Worm (Caenorhabditis elegans): ENCODE measurements around the gene Y42A5A.3.

DNA sequence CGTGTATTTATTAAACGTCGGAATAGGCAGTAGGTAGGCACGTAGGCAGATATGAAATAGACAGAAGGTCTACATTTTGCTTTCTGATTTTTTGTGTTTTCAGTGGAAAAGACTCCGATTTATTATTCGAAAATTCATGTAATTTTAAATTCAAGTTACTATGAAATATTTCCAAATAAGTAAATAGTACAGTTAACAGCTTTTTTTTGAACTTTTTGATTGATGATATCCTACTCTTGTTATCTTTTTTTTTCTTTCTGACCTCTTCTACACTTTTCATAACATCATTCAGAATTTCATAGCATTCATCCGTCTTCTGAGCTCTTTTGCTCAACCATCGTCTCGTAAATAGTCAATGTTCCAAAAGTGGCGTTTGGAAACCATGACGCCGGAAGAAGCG lies 2.8 kb upstream of the Y42A5A.3 start, which contains the start of gene cdkl-1:
- no peak for TF ChIP-seq flt-1 (GFP tag; IDR thresholded peaks at IDR 0.05)
- TF ChIP-seq tab-1 (GFP tag; IDR thresholded peaks at IDR 0.05), result no peak
- TF ChIP-seq cog-1 (tag; optimal IDR thresholded peaks at IDR 0.05), result no peak
- no peak for TF ChIP-seq med-1 (GFP tag; optimal IDR thresholded peaks at IDR 0.05; ENCODE audit: insufficient read depth)
- no peak for TF ChIP-seq T22C8.4 (GFP tag; IDR thresholded peaks at IDR 0.05)
- no peak for TF ChIP-seq ref-1 (GFP tag; conservative IDR thresholded peaks at IDR 0.05)

Data from whole organism, midembryonic.